Fruit fly (Drosophila melanogaster) whole organism: ENCODE data around the gene CG31797.

Experiments
- CG8478 ChIP-seq: fragments of >200 bp; optimal IDR thresholded peaks from 2 replicates; lab custom pipeline; 2018; ENCODE audit warnings: inconsistent platforms
- Dll ChIP-seq: fragments of >200 bp; optimal IDR thresholded peaks from 2 replicates; lab custom pipeline; 2017
- EcR ChIP-seq, 2 experiments: fragments of >200 bp; optimal IDR thresholded peaks; 2 replicates each; lab custom pipeline; 2017; ENCODE audit warnings: missing biosample characterization in 2 of 2, missing genetic modification characterization in 2 of 2, missing genetic modification reagents in 2 of 2
- pan ChIP-seq: fragments of >200 bp; optimal IDR thresholded peaks from 2 replicates; lab custom pipeline; 2017
- psq ChIP-seq: fragments of >200 bp; optimal IDR thresholded peaks from 2 replicates; lab custom pipeline; 2017
- usp ChIP-seq: fragments of >200 bp; optimal IDR thresholded peaks from 2 replicates; lab custom pipeline; 2017; ENCODE audit warnings: missing biosample characterization, missing genetic modification characterization, mixed read lengths

The CG31797 gene

DNA sequence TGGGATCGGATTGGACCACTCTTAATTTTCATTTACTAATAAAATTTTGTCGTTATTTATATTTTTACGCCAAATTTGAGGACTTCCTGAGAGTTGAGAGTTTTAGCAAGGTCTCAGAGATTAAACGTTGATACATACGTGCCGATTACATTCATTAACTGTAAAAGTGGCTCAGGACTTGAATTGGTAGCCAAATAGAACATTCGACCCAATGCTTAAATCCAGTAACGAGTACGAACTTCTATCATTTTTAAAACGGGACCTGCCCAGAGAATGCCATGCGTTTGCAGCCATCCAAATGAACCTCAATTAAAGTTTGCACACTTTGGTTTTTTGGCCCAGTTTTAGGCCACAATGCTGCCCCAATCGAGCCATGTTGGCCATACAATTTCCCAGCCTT lies at the start of gene CG31797:
TSS of gene CG31797 (minus strand) at position 101 of the 400 bp plus-strand sequence.
- TF ChIP-seq usp (GFP tag; lab: Kevin White, UChicago), result no peak
- TF ChIP-seq Dll (lab: Kevin White, UChicago), result no peak
- no peak for TF ChIP-seq EcR (GFP tag; optimal IDR thresholded peaks at IDR 0.05; lab: Kevin White, UChicago)
- TF ChIP-seq psq (lab: Kevin White, UChicago), result no peak
- no peak for TF ChIP-seq CG8478 (lab: Kevin White, UChicago)
- no peak for TF ChIP-seq pan (lab: Kevin White, UChicago)

DNA sequence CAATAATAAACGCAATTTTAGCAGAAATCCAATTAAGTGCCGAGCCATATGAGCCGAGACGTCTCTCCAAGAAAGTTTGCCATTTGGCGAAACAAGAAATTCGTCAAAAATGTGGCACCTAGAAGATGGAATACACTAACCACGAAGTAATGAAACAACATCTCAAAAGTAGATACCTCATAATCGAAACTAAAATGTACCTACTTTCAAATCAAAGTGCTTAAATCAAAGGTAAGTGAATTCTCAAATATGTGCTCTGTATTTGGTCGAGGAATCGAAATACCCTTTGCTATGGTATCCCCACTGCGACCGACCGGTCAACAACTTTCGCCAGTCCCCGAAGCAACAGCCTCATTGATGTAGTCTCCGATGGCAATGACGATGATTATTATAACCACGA lies 45.6 kb upstream of the CG31797 start:
- no peak for TF ChIP-seq Dll (lab: Kevin White, UChicago)
- TF ChIP-seq EcR (GFP tag; optimal IDR thresholded peaks at IDR 0.05; lab: Kevin White, UChicago), result no peak
- TF ChIP-seq psq (lab: Kevin White, UChicago), result no peak
- no peak for TF ChIP-seq CG8478 (lab: Kevin White, UChicago)
- no peak for TF ChIP-seq usp (GFP tag; lab: Kevin White, UChicago)
- no peak for TF ChIP-seq pan (lab: Kevin White, UChicago)

DNA sequence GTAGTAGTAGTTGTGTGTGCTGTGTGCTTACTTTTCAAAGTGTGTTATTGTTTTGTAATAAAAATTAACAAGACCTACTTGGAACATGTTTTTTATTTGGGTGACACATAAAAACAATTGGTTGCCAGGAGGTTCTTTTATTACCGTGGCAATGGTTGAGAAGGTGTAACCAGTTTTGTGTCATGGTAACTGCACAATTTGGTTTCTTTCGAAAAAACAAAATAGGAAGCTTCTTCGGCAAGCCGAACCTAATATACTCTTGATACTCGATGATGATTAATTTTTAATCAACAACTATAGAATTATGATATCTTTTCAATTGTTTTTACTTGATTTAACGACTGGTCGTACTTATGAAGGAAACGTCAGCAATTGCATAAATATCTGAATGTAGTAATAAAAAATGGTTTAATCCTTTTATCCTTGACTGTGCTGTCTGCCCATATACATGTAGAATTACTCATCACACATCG lies 37.8 kb upstream of the CG31797 start, which contains the start of the genes CG17564 and CG10750:
TSS of gene CG17564 (minus strand) at position 101 of the 473 bp plus-strand sequence.
TSS of gene CG10750 (plus strand) at position 423 of the 473 bp plus-strand sequence.
- TF ChIP-seq pan (lab: Kevin White, UChicago) (no peak), EcR (GFP tag; optimal IDR thresholded peaks at IDR 0.05; lab: Kevin White, UChicago) (no peak), psq (lab: Kevin White, UChicago) (no peak), usp (GFP tag; lab: Kevin White, UChicago) (no peak), Dll (lab: Kevin White, UChicago) (no peak), CG8478 (lab: Kevin White, UChicago) (no peak)

DNA sequence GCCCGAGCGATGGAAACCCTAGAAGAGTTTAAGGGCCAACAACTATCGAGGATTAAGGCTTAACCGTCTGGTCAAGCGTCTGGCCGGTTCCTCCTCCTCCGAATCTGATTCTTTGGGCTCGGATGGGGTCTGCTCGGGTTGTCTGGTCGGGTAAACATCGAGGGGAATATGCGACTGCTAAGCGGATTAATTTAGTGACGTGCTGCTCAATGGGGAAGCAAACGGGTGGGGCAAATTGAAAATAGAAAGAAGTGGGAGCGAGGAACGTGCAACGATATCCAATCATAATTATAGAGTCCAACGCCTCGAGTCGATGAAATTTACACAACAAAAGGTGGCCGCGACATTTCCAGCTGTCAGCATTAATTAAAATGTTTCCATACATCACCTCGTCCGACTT lies 34.7 kb upstream of the CG31797 start:
- TF ChIP-seq Dll (lab: Kevin White, UChicago), result no peak
- no peak for TF ChIP-seq pan (lab: Kevin White, UChicago)
- no peak for TF ChIP-seq psq (lab: Kevin White, UChicago)
- no peak for TF ChIP-seq CG8478 (lab: Kevin White, UChicago)
- no peak for TF ChIP-seq usp (GFP tag; lab: Kevin White, UChicago)
- TF ChIP-seq EcR (GFP tag; optimal IDR thresholded peaks at IDR 0.05; lab: Kevin White, UChicago), result no peak

DNA sequence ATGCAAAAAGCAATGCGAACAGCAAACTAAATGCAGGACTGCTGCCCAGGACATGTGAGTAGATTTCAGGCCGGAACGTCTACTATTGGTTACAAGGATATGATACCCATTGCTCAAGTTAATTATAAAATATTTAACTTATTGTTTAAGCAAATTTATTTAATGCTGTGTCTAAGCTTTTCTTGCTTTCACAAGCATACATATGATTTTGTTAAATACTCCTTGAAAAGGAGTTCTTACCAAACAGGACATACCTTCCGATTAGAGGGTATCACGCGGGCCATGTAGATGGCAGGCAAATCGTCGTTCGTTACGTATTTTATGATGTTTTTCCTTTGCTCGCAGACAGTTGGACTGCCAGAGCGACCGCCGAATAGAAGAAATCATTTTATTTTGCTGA lies 23.5 kb upstream of the CG31797 start:
- TF ChIP-seq CG8478 (lab: Kevin White, UChicago) (no peak), psq (lab: Kevin White, UChicago) (no peak), EcR (GFP tag; optimal IDR thresholded peaks at IDR 0.05; lab: Kevin White, UChicago) (no peak), usp (GFP tag; lab: Kevin White, UChicago) (no peak), Dll (lab: Kevin White, UChicago) (no peak), pan (lab: Kevin White, UChicago) (no peak)

DNA sequence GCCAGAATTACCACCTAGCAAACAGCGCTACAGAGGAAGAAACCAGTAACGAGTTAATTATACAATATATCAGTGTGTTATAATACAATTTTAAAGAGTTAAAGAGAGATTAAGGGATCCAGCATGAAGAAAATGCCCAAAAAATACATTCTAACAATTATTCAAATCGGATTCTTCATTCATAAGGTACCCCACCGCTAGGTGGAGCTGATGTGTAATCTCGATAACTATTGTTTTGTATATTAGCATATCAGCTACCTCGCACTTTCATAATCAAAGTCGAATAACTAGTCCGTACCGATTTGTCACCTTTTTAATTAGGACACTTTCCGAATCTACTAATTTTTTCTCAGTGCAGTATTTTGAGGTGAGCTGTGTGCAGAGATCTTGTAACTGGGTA lies 8.6 kb upstream of the CG31797 start:
- TF ChIP-seq usp (GFP tag; lab: Kevin White, UChicago) (no peak), EcR (GFP tag; optimal IDR thresholded peaks at IDR 0.05; lab: Kevin White, UChicago) (no peak), psq (lab: Kevin White, UChicago) (no peak), CG8478 (lab: Kevin White, UChicago) (no peak), Dll (lab: Kevin White, UChicago) (no peak), pan (lab: Kevin White, UChicago) (no peak)

DNA sequence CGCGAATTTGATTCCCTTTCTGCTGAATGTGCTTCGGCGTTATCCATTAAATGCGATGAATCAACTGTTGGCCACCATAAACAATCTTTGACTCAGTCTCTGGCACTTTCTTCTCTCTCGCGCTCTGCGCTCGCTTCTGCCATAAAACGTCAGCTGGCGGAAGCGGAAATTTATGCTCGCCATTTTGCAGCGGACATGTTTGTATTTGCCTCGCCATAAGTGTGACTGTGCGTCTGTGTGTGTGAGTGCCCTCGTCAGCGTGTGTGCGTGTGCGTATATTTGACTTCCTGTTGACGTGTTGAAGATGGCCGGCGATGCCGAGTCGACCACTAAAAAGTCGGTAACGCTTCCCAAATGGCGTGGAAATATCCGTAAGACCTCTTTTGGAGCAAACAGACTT lies 1.5 kb upstream of the CG31797 start:
- TF ChIP-seq psq (lab: Kevin White, UChicago), result no peak
- TF ChIP-seq CG8478 (lab: Kevin White, UChicago), result no peak
- TF ChIP-seq pan (lab: Kevin White, UChicago), result no peak

DNA sequence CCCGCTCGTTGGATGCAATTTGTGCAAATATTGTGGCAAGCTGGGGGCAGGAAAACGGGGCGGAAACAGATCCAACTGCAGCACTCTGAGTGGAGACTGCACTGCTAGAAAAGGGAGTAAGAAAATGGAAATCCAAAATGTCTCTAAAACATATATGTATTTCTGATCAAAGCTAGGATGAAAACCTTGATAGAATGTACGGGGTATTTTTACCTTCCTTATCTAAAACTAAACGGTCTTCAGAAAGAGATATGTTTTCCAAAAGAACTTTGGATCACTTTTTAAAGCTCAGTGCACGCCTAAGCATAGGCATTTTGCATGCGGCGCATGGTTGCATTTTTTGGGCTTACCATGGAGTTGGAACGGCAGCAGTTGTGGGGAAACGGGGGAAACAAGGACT lies 8.0 kb downstream of the CG31797 start:
- TF ChIP-seq pan (lab: Kevin White, UChicago) (no peak), usp (GFP tag; lab: Kevin White, UChicago) (no peak), Dll (lab: Kevin White, UChicago) (no peak), CG8478 (lab: Kevin White, UChicago) (no peak), psq (lab: Kevin White, UChicago) (no peak), EcR (GFP tag; optimal IDR thresholded peaks at IDR 0.05; lab: Kevin White, UChicago) (no peak)

DNA sequence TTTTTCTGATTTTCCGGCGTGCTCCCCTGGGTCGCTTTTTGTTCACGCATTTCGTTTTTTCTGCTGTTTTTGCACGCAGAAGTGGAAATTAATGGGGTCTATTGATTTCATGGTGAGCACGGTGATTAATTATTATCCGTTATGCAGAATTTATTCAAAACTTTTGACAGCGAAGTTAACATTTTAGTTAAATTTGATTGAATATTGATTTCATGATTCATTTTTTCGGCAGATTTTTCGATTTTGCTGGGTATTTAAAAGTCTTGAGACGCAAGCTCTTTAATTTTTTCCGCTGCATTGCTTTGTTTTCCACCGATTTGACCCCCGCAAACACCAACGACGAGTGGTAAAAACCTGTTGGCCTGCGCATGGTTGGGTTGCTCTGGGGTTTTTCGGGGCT lies 9.6 kb downstream of the CG31797 start:
- TF ChIP-seq Dll (lab: Kevin White, UChicago), result no peak
- TF ChIP-seq pan (lab: Kevin White, UChicago), result no peak
- no peak for TF ChIP-seq psq (lab: Kevin White, UChicago)
- TF ChIP-seq usp (GFP tag; lab: Kevin White, UChicago), result no peak
- no peak for TF ChIP-seq CG8478 (lab: Kevin White, UChicago)
- no peak for TF ChIP-seq EcR (GFP tag; optimal IDR thresholded peaks at IDR 0.05; lab: Kevin White, UChicago)

DNA sequence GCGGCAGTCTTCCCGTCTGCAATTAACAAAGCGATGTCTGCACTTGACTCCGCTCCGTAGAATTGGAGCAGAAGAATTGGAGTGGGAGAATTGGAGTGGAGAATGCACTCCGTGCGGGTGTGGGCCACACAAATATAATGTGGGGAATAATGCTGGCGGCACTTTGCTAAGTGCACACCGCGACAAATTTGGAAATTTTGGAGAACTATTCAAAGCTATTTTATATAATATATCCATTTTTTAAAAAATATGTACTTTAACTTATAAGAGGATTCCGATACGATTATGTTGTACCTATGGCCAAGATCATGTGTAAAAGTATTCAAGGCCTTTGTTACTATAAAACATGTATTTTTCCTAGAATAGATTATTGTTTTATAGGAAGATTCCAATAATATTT lies 14.8 kb downstream of the CG31797 start:
- TF ChIP-seq psq (lab: Kevin White, UChicago) (no peak), Dll (lab: Kevin White, UChicago) (no peak), CG8478 (lab: Kevin White, UChicago) (no peak), pan (lab: Kevin White, UChicago) (no peak)

DNA sequence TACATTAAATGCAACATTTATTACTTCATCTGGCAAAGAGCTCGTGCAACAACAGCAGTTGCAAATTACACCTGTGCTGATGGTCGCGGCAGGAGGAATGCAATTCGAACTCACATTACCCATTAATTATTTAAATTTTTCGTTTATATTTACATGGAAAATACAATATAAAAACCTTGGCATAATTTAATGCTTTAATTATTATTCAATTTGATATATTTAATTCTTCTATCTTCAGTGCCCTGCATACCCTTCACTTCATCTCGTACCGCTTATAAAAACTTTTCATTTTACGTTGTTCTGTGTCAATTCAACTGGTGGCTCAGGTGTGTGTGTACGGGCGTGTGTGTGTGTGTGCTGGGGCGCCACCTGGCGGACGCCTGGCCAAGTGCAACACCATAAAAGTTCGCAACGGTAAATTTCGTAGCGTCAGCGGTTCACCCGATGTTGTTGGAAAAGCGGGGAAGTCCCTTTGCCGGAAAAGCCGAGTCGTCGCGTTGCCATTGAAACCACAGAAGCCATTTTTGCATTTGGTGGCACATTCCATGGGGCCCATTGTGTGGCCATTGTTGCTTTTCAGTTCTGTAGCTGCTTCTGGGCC lies 16.3 kb downstream of the CG31797 start:
- TF ChIP-seq usp (GFP tag; lab: Kevin White, UChicago) (no peak), Dll (lab: Kevin White, UChicago) (no peak), EcR (GFP tag; optimal IDR thresholded peaks at IDR 0.05; lab: Kevin White, UChicago) (no peak), CG8478 (lab: Kevin White, UChicago) (no peak), pan (lab: Kevin White, UChicago) (no peak), psq (lab: Kevin White, UChicago) (no peak)
